Fruit fly (Drosophila melanogaster) whole organism, embryonic: ENCODE results near the gene mmy.

ENCODE experiments used
- Ada2b ChIP-seq: fragments of 200-800 bp; sonication (Bioruptor generic); IDR thresholded peaks from 2 replicates; pipeline ENCODE4 v1.3.6; 2022; ENCODE audit warnings: missing biosample characterization, missing genetic modification characterization
- B-H2 ChIP-seq: fragments of 200-800 bp; sonication (Bioruptor generic); optimal IDR thresholded peaks from 2 replicates; lab custom pipeline; 2018; ENCODE audit warnings: missing biosample characterization, mild to moderate bottlenecking, missing genetic modification characterization
- Blimp-1 ChIP-seq: fragments of 200-800 bp; sonication (Bioruptor generic); optimal IDR thresholded peaks from 3 replicates; lab custom pipeline; 2018; ENCODE audit warnings: missing biosample characterization, missing genetic modification characterization, mild to moderate bottlenecking, moderate library complexity, missing genetic modification reagents
- Bteb2 ChIP-seq: fragments of 200-800 bp; sonication (Bioruptor generic); optimal IDR thresholded peaks from 2 replicates; lab custom pipeline; 2016; ENCODE audit warnings: missing biosample characterization, missing genetic modification characterization
- CG10147 ChIP-seq: fragments of 200-800 bp; sonication (Bioruptor generic); optimal IDR thresholded peaks from 2 replicates; lab custom pipeline; 2019; ENCODE audit warnings: missing biosample characterization, mild to moderate bottlenecking, missing genetic modification characterization, moderate library complexity
- CG10321 ChIP-seq: fragments of 200-800 bp; sonication (Bioruptor generic); IDR thresholded peaks from 2 replicates; pipeline ENCODE4 v1.3.6; 2022; ENCODE audit warnings: missing biosample characterization, missing genetic modification characterization
- CG11398 ChIP-seq: fragments of 200-800 bp; sonication (Bioruptor generic); optimal IDR thresholded peaks from 2 replicates; lab custom pipeline; 2016; ENCODE audit warnings: missing biosample characterization, missing genetic modification characterization
- CG12104 ChIP-seq: fragments of 200-800 bp; sonication (Bioruptor generic); optimal IDR thresholded peaks from 3 replicates; lab custom pipeline; 2016; ENCODE audit warnings: missing biosample characterization, missing genetic modification characterization
- CG12744 ChIP-seq: fragments of 200-800 bp; sonication (Bioruptor generic); optimal IDR thresholded peaks from 2 replicates; lab custom pipeline; 2016; ENCODE audit warnings: missing biosample characterization, missing genetic modification characterization
- CG13894 ChIP-seq: fragments of 200-800 bp; sonication (Bioruptor generic); optimal IDR thresholded peaks from 3 replicates; lab custom pipeline; 2018; ENCODE audit warnings: missing biosample characterization, mild to moderate bottlenecking, missing genetic modification characterization, moderate library complexity
- CG14050 ChIP-seq: fragments of 200-800 bp; sonication (Bioruptor generic); IDR thresholded peaks from 3 replicates; pipeline ENCODE4 v1.3.6; 2022; ENCODE audit warnings: missing biosample characterization, missing genetic modification characterization
- CG16779 ChIP-seq: fragments of 200-800 bp; sonication (Bioruptor generic); IDR thresholded peaks from 2 replicates; pipeline ENCODE4 v1.3.6; 2022; ENCODE audit warnings: missing biosample characterization, missing genetic modification characterization
- CG17328 ChIP-seq: fragments of 200-800 bp; sonication (Bioruptor generic); IDR thresholded peaks from 2 replicates; pipeline ENCODE4 v1.3.6; 2022; ENCODE audit warnings: missing biosample characterization, missing genetic modification characterization
- CG17612 ChIP-seq: fragments of 200-800 bp; sonication (Bioruptor generic); IDR thresholded peaks from 2 replicates; pipeline ENCODE4 v1.3.6; 2022; ENCODE audit warnings: missing biosample characterization, missing genetic modification characterization
- CG18262 ChIP-seq: fragments of 200-800 bp; optimal IDR thresholded peaks from 3 replicates; lab custom pipeline; 2019; ENCODE audit warnings: missing biosample characterization, mild to moderate bottlenecking, missing genetic modification characterization, moderate library complexity
- CG2116 ChIP-seq: fragments of 200-800 bp; sonication (Bioruptor generic); optimal IDR thresholded peaks from 3 replicates; lab custom pipeline; 2018; ENCODE audit warnings: missing biosample characterization, mild to moderate bottlenecking, missing genetic modification characterization
- CG30431 ChIP-seq: fragments of 200-800 bp; sonication (Bioruptor generic); optimal IDR thresholded peaks from 2 replicates; lab custom pipeline; 2017; ENCODE audit warnings: missing biosample characterization, missing genetic modification characterization
- CG34224 ChIP-seq: fragments of 200-800 bp; sonication (Bioruptor generic); IDR thresholded peaks from 3 replicates; pipeline ENCODE4 v1.3.6; 2022; ENCODE audit warnings: missing biosample characterization, missing genetic modification characterization; ENCODE audit not compliant: partially characterized antibody
- CG4360 ChIP-seq: fragments of 200-800 bp; sonication (Bioruptor generic); IDR thresholded peaks from 2 replicates; pipeline ENCODE4 v1.3.6; 2022; ENCODE audit warnings: missing biosample characterization, missing genetic modification characterization
- CG5245 ChIP-seq: fragments of 200-800 bp; sonication (Bioruptor generic); optimal IDR thresholded peaks from 3 replicates; lab custom pipeline; 2016; ENCODE audit warnings: missing biosample characterization, missing genetic modification characterization
- CG6175 ChIP-seq: fragments of 200-800 bp; sonication (Bioruptor generic); IDR thresholded peaks from 3 replicates; pipeline ENCODE4 v1.3.6; 2022; ENCODE audit warnings: missing biosample characterization, missing genetic modification characterization
- CG7372 ChIP-seq: fragments of 200-800 bp; sonication (Bioruptor generic); IDR thresholded peaks from 2 replicates; pipeline ENCODE4 v1.3.6; 2022; ENCODE audit warnings: missing biosample characterization, missing genetic modification characterization
- CG8281 ChIP-seq: fragments of 200-800 bp; sonication (Bioruptor generic); optimal IDR thresholded peaks from 2 replicates; lab custom pipeline; 2018; ENCODE audit warnings: missing biosample characterization, mild to moderate bottlenecking, missing genetic modification characterization, moderate library complexity
- CG8924 ChIP-seq: fragments of 200-800 bp; optimal IDR thresholded peaks from 3 replicates; lab custom pipeline; 2019; ENCODE audit warnings: missing biosample characterization, mild to moderate bottlenecking, missing genetic modification characterization, moderate library complexity
- CG8944 ChIP-seq: fragments of 200-800 bp; sonication (Bioruptor generic); optimal IDR thresholded peaks from 3 replicates; lab custom pipeline; 2016; ENCODE audit warnings: missing biosample characterization, missing genetic modification characterization
- Fer2 ChIP-seq: fragments of 200-800 bp; sonication (Bioruptor generic); optimal IDR thresholded peaks from 2 replicates; lab custom pipeline; 2018; ENCODE audit warnings: missing biosample characterization, mild to moderate bottlenecking, missing genetic modification characterization, moderate library complexity
- H2.0 ChIP-seq: fragments of 200-800 bp; sonication (Bioruptor generic); IDR thresholded peaks from 2 replicates; pipeline ENCODE4 v1.3.6; 2022; ENCODE audit warnings: missing biosample characterization, missing genetic modification characterization
- HLH54F ChIP-seq: fragments of 200-800 bp; sonication (Bioruptor generic); optimal IDR thresholded peaks from 3 replicates; lab custom pipeline; 2016; ENCODE audit warnings: missing biosample characterization, missing genetic modification characterization
- Hr3 ChIP-seq: fragments of 200-800 bp; sonication (Bioruptor generic); optimal IDR thresholded peaks from 3 replicates; lab custom pipeline; 2016; ENCODE audit warnings: missing biosample characterization, missing genetic modification characterization
- Hsf ChIP-seq: fragments of 200-800 bp; sonication (Bioruptor generic); optimal IDR thresholded peaks from 3 replicates; lab custom pipeline; 2016; ENCODE audit warnings: missing biosample characterization, missing genetic modification characterization
- MTF-1 ChIP-seq: fragments of 200-800 bp; sonication (Bioruptor generic); optimal IDR thresholded peaks from 2 replicates; lab custom pipeline; 2018; ENCODE audit warnings: missing biosample characterization, mild to moderate bottlenecking, missing genetic modification characterization, borderline replicate concordance
- Max ChIP-seq: fragments of 200-800 bp; sonication (Bioruptor generic); optimal IDR thresholded peaks from 2 replicates; lab custom pipeline; 2016; ENCODE audit warnings: missing biosample characterization, mild to moderate bottlenecking, missing genetic modification characterization
- Mrtf ChIP-seq: fragments of 200-800 bp; sonication (Bioruptor generic); IDR thresholded peaks from 3 replicates; pipeline ENCODE4 v1.3.6; 2022; ENCODE audit warnings: missing biosample characterization, missing genetic modification characterization
- Nf-YB ChIP-seq: fragments of 200-800 bp; sonication (Bioruptor generic); optimal IDR thresholded peaks from 3 replicates; lab custom pipeline; 2019; ENCODE audit warnings: missing biosample characterization, mild to moderate bottlenecking, missing genetic modification characterization, moderate library complexity
- Optix ChIP-seq: fragments of 200-800 bp; sonication (Bioruptor generic); IDR thresholded peaks from 3 replicates; pipeline ENCODE4 v1.3.6; 2022; ENCODE audit warnings: missing biosample characterization, missing genetic modification characterization
- Rfx ChIP-seq: fragments of 200-800 bp; sonication (Bioruptor generic); IDR thresholded peaks from 2 replicates; pipeline ENCODE4 v1.3.6; 2022; ENCODE audit warnings: missing biosample characterization, missing genetic modification characterization
- Stat92E ChIP-seq, 3 experiments: fragments of >200 bp in 2 of 3; fragments of 200-800 bp in 1 of 3; sonication (Bioruptor generic) in 1 of 3; optimal IDR thresholded peaks; 2 replicates each; lab custom pipeline; 2017 to 2019; ENCODE audit warnings: missing biosample characterization in 3 of 3, missing genetic modification characterization in 3 of 3, mild to moderate bottlenecking in 1 of 3, moderate library complexity in 1 of 3
- br ChIP-seq: fragments of >200 bp; optimal IDR thresholded peaks from 2 replicates; lab custom pipeline; 2017
- chm ChIP-seq: fragments of 200-800 bp; sonication (Bioruptor generic); IDR thresholded peaks from 2 replicates; pipeline ENCODE4 v1.3.6; 2022; ENCODE audit warnings: missing biosample characterization, missing genetic modification characterization
- hb ChIP-seq: fragments of 200-800 bp; sonication (Bioruptor generic); IDR thresholded peaks from 3 replicates; pipeline ENCODE4 v1.3.6; 2022; ENCODE audit warnings: missing biosample characterization, missing genetic modification characterization; ENCODE audit not compliant: partially characterized antibody
- jigr1 ChIP-seq: fragments of 200-800 bp; sonication (Bioruptor generic); IDR thresholded peaks from 3 replicates; pipeline ENCODE4 v1.3.6; 2022; ENCODE audit warnings: missing biosample characterization, missing genetic modification characterization
- jumu ChIP-seq: fragments of 200-800 bp; sonication (Bioruptor generic); optimal IDR thresholded peaks from 3 replicates; lab custom pipeline; 2016; ENCODE audit warnings: missing biosample characterization, missing genetic modification characterization
- oc ChIP-seq: fragments of 200-800 bp; sonication (Bioruptor generic); optimal IDR thresholded peaks from 2 replicates; lab custom pipeline; 2018; ENCODE audit warnings: missing biosample characterization, mild to moderate bottlenecking, missing genetic modification characterization, moderate library complexity
- onecut ChIP-seq: fragments of 200-800 bp; sonication (Bioruptor generic); IDR thresholded peaks from 2 replicates; pipeline ENCODE4 v1.3.6; 2022; ENCODE audit warnings: missing biosample characterization, missing genetic modification characterization
- sisA ChIP-seq: fragments of 200-800 bp; sonication (Bioruptor generic); IDR thresholded peaks from 2 replicates; pipeline ENCODE4 v1.3.6; 2022; ENCODE audit warnings: missing biosample characterization, missing genetic modification characterization
- sna ChIP-seq: fragments of 200-800 bp; sonication (Bioruptor generic); IDR thresholded peaks from 2 replicates; pipeline ENCODE4 v1.3.6; 2022; ENCODE audit warnings: missing biosample characterization, missing genetic modification characterization; ENCODE audit not compliant: partially characterized antibody
- tna ChIP-seq: fragments of 200-800 bp; sonication (Bioruptor generic); IDR thresholded peaks from 2 replicates; pipeline ENCODE4 v1.3.6; 2022; ENCODE audit warnings: missing biosample characterization, missing genetic modification characterization; ENCODE audit not compliant: partially characterized antibody
- toy ChIP-seq: fragments of 200-800 bp; sonication (Bioruptor generic); IDR thresholded peaks from 2 replicates; pipeline ENCODE4 v1.3.6; 2022; ENCODE audit warnings: missing biosample characterization, missing genetic modification characterization
- ttk ChIP-seq: fragments of 200-800 bp; sonication (Bioruptor generic); IDR thresholded peaks from 2 replicates; pipeline ENCODE4 v2.1.2; 2022; ENCODE audit warnings: missing biosample characterization, missing genetic modification characterization
- twi ChIP-seq: fragments of 200-800 bp; optimal IDR thresholded peaks from 2 replicates; lab custom pipeline; 2019; ENCODE audit warnings: missing biosample characterization, mild to moderate bottlenecking, missing genetic modification characterization, moderate library complexity
- z ChIP-seq: fragments of 200-800 bp; sonication (Bioruptor generic); IDR thresholded peaks from 3 replicates; pipeline ENCODE4 v1.3.6; 2022; ENCODE audit warnings: missing biosample characterization, missing genetic modification characterization
- zen ChIP-seq: fragments of 200-800 bp; sonication (Bioruptor generic); optimal IDR thresholded peaks from 3 replicates; lab custom pipeline; 2018; ENCODE audit warnings: missing biosample characterization, mild to moderate bottlenecking, missing genetic modification characterization, moderate library complexity
- zf30C ChIP-seq: fragments of 200-800 bp; sonication (Bioruptor generic); optimal IDR thresholded peaks from 3 replicates; lab custom pipeline; 2018; ENCODE audit warnings: missing biosample characterization, mild to moderate bottlenecking, missing genetic modification characterization

The mmy gene

dm6 chr2L:6508666-6509065, 35.0 kb upstream of the mmy start (continued):
- TF ChIP-seq Nf-YB (GFP tag; lab: Kevin White, UChicago): no peak
- TF ChIP-seq Ada2b (GFP tag; lab: Robert Waterston, UW): no peak
- TF ChIP-seq CG30431 (GFP tag; lab: Kevin White, UChicago): no peak
- TF ChIP-seq HLH54F (GFP tag; lab: Kevin White, UChicago): no peak
- no peak for TF ChIP-seq CG12744 (GFP tag; lab: Kevin White, UChicago)
- TF ChIP-seq Rfx (GFP tag; lab: Robert Waterston, UW): no peak
- TF ChIP-seq B-H2 (GFP tag; lab: Kevin White, UChicago): no peak
- TF ChIP-seq CG11398 (GFP tag; lab: Kevin White, UChicago): no peak
- peak; percentile 51 for TF ChIP-seq CG18262 (tag; lab: Kevin White, UChicago)
- TF ChIP-seq ttk (GFP tag; lab: Robert Waterston, UW): no peak
- TF ChIP-seq CG7372 (GFP tag; lab: Robert Waterston, UW): no peak
- TF ChIP-seq CG34224 (GFP tag; lab: Robert Waterston, UW): no peak
- no peak for TF ChIP-seq onecut (GFP tag; lab: Robert Waterston, UW)
- TF ChIP-seq toy: no peak
- TF ChIP-seq Stat92E (GFP tag; optimal IDR thresholded peaks at IDR 0.05; lab: Kevin White, UChicago): no peak
- no peak for TF ChIP-seq CG13894
- TF ChIP-seq Optix (GFP tag; lab: Robert Waterston, UW): no peak
- TF ChIP-seq Hsf (GFP tag; lab: Kevin White, UChicago): no peak
- TF ChIP-seq z (GFP tag; lab: Robert Waterston, UW): no peak
- TF ChIP-seq Mrtf (GFP tag; lab: Robert Waterston, UW): no peak
- 0 out of 2 replicates have a peak, but pooled peaks have one; percentile 20 for TF ChIP-seq CG17328 (GFP tag; lab: Robert Waterston, UW)
- no peak for TF ChIP-seq twi (tag; lab: Kevin White, UChicago)
- TF ChIP-seq zen (tag; lab: Kevin White, UChicago): peak; percentile 41
- TF ChIP-seq CG5245 (GFP tag; lab: Kevin White, UChicago): no peak
- TF ChIP-seq CG10321 (GFP tag; lab: Robert Waterston, UW): no peak
- no peak for TF ChIP-seq MTF-1 (GFP tag; lab: Kevin White, UChicago)
- TF ChIP-seq CG4360 (GFP tag; lab: Robert Waterston, UW): no peak
- no peak for TF ChIP-seq CG10147 (GFP tag; lab: Kevin White, UChicago)
- no peak for TF ChIP-seq oc (tag; lab: Kevin White, UChicago)
- peak; percentile 36; the same call in 1 of the 2 replicates for TF ChIP-seq sisA (GFP tag; lab: Robert Waterston, UW)
- no peak for TF ChIP-seq CG2116
- no peak for TF ChIP-seq CG17612 (GFP tag; lab: Robert Waterston, UW)
- TF ChIP-seq Bteb2 (GFP tag; lab: Kevin White, UChicago): no peak
- no peak for TF ChIP-seq chm (GFP tag; lab: Robert Waterston, UW)
- TF ChIP-seq Max (GFP tag; lab: Kevin White, UChicago): no peak
- no peak for TF ChIP-seq CG12104
- TF ChIP-seq sna (GFP tag; lab: Robert Waterston, UW): no peak
- TF ChIP-seq zf30C: peak; percentile 3
- TF ChIP-seq jigr1 (GFP tag; lab: Robert Waterston, UW): no peak
- no peak for TF ChIP-seq CG6175
- no peak for TF ChIP-seq jumu (GFP tag; lab: Kevin White, UChicago)
- no peak for TF ChIP-seq CG14050
- TF ChIP-seq H2.0: no peak
- TF ChIP-seq br (lab: Kevin White, UChicago): no peak
- no peak for TF ChIP-seq hb (GFP tag; lab: Robert Waterston, UW)
- TF ChIP-seq tna (GFP tag; lab: Robert Waterston, UW): no peak
- peak; percentile 36 for TF ChIP-seq CG8924 (tag; lab: Kevin White, UChicago)
- TF ChIP-seq CG8281 (tag; lab: Kevin White, UChicago): no peak
- TF ChIP-seq Blimp-1 (GFP tag; lab: Kevin White, UChicago): peak; percentile 40
- TF ChIP-seq Hr3: peak; percentile 16
- no peak for TF ChIP-seq CG8944 (GFP tag; lab: Kevin White, UChicago)
- TF ChIP-seq Fer2 (tag; lab: Kevin White, UChicago): no peak
- TF ChIP-seq CG16779 (GFP tag; lab: Robert Waterston, UW): no peak
